Fruit fly (Drosophila melanogaster): ENCODE measurements around the gene CG14864.

Gene CG14864

dm6 chr3R:15268426-15268825, at the start of gene CG14864, which contains the start of gene Zip88E:
TSS of gene CG14864 (minus strand) at chr3R:15268538.
TSS of gene Zip88E (plus strand) at chr3R:15268662.
- no peak for TF ChIP-seq noc (tag; optimal IDR thresholded peaks at IDR 0.05)

DNA sequence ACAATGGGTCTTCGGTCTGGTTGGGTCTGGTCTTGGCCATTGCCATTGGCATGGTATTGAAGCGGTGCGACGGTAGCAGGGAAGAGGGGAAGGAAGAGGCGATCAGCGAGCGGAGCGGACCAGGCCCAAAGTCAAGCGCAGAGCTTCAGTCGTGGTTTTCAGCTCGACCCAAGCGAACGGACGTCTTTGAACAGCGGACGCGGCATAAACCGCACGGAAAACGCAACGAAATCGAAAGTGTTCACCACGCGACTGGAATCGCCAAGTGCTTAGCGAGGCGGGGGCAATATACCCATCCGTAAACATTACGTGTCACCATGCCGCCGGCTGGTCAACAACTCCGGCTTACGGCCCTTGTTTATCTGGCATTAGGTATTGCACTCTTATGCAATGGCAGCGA, 48.0 kb upstream of the CG14864 start, which contains the start of gene CG14866:
TSS of gene CG14866 (plus strand) at position 146 of the 400 bp plus-strand sequence.
- TF ChIP-seq noc (tag; optimal IDR thresholded peaks at IDR 0.05): no peak

dm6 chr3R:15313836-15314235, 45.5 kb upstream of the CG14864 start:
- no peak for TF ChIP-seq noc (tag; optimal IDR thresholded peaks at IDR 0.05)

- no peak for TF ChIP-seq noc (tag; optimal IDR thresholded peaks at IDR 0.05)
These were observed 42.4 kb upstream of the CG14864 start for dm6 chr3R:15310695-15311094.

- no peak for TF ChIP-seq noc (tag; optimal IDR thresholded peaks at IDR 0.05)
These were observed 41.6 kb upstream of the CG14864 start, which contains the start of gene Tm2 for dm6 chr3R:15309924-15310323. TSS of gene Tm2 (plus strand) at chr3R:15310193.

DNA sequence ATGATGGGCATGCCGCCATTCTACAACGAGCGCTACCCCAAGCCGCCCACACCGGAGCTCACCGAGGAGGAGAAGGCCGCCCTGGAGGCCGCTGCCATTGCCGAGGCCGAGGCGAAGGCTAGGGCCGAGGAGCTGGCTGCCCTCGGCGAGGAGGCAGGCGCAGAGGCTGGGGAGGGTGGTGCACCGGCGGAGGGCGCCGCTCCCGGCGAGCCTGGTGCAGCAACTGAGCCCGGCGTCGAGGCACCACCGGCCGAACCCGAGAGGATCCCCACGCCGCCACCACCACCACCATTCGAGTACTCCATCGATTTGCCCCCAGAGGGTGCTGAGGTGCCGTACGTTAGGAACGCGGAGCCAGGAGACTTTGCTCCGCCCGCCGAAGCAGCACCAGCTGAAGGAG, 36.9 kb upstream of the CG14864 start:
- TF ChIP-seq noc (tag; optimal IDR thresholded peaks at IDR 0.05): no peak

- peak; percentile 51 for TF ChIP-seq noc (tag; optimal IDR thresholded peaks at IDR 0.05)
These were observed 29.6 kb upstream of the CG14864 start for dm6 chr3R:15297904-15298303.

DNA sequence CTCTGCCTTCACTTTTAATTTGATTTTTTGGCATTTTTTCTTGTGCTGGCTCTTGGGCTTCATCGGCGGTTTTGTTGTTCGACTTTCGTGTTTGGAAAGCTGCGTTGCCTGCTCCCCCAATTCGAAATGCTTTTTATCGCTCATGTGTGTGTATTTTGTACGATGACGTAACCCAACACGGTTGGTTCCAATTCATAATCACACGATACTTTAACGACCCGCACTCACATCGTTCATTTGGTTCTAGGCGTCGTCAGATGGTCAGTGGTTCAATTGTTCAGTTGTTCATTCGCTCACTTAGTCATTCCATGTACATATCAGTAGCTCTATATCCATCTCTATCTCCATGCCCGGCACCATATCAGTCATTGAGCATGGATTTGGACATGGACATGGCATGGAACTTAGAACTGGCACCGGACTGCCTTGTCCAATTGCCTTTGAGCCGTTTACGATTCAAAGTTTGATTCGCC, 25.6 kb upstream of the CG14864 start:
- TF ChIP-seq noc (tag; optimal IDR thresholded peaks at IDR 0.05): no peak

dm6 chr3R:15293005-15293877, 24.9 kb upstream of the CG14864 start:
- peak; percentile 59 for TF ChIP-seq noc (tag; optimal IDR thresholded peaks at IDR 0.05)

- TF ChIP-seq noc (tag; optimal IDR thresholded peaks at IDR 0.05): no peak
These were observed 24.1 kb upstream of the CG14864 start for dm6 chr3R:15292241-15293004.

dm6 chr3R:15291551-15292223, 23.3 kb upstream of the CG14864 start:
- TF ChIP-seq noc (tag; optimal IDR thresholded peaks at IDR 0.05): peak; percentile 23

- peak; percentile 51 for TF ChIP-seq noc (tag; optimal IDR thresholded peaks at IDR 0.05)
These were observed 22.3 kb upstream of the CG14864 start, which contains the start of gene CG45218 for dm6 chr3R:15290642-15291118. TSS of gene CG45218 (minus strand) at chr3R:15290799.

dm6 chr3R:15289828-15290641, 21.7 kb upstream of the CG14864 start:
- no peak for TF ChIP-seq noc (tag; optimal IDR thresholded peaks at IDR 0.05)

DNA sequence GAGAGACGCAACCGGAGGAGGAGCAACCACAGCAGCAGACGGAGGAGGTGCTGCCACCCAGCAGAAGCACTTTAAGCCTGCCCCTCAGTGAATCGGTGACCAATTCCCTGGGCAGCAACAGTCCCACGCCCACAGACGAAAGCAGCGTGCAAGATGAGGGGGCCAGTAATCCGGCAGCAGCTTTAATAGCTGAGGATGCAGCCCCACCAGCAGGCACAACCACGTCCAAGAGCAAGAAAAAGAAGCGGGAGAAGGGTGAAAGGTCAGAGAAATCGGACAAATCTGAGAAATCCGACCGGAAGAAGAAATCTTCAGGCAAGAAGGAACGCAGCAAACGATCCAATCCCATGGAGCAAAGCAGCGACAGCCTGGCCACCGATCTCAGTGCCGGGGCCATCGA, 20.5 kb upstream of the CG14864 start:
- no peak for TF ChIP-seq noc (tag; optimal IDR thresholded peaks at IDR 0.05)

- TF ChIP-seq noc (tag; optimal IDR thresholded peaks at IDR 0.05): no peak
These were observed 19.4 kb upstream of the CG14864 start for dm6 chr3R:15287763-15288162.

All from whole organism, larva.